Fruit fly (Drosophila melanogaster) whole organism, adult: ENCODE results near the gene CG9360.
A peak's percentile ranks its signal among the peaks of the same experiment; 100 is the strongest.

Source experiments
- CG1620 ChIP-seq: fragments of 200-800 bp; sonication (Bioruptor generic); optimal IDR thresholded peaks from 2 replicates; lab custom pipeline; 2016; ENCODE audit warnings: missing biosample characterization, missing genetic modification characterization
- CG33017 ChIP-seq: fragments of 200-800 bp; sonication (Bioruptor generic); optimal IDR thresholded peaks from 2 replicates; lab custom pipeline; 2018; ENCODE audit warnings: missing biosample characterization, mild to moderate bottlenecking, missing genetic modification characterization, moderate library complexity
- CG5204 ChIP-seq: fragments of 200-800 bp; sonication (Bioruptor generic); optimal IDR thresholded peaks from 2 replicates; lab custom pipeline; 2016; ENCODE audit warnings: missing biosample characterization, missing genetic modification characterization
- CG7045 ChIP-seq: fragments of 200-800 bp; sonication (Bioruptor generic); optimal IDR thresholded peaks from 2 replicates; lab custom pipeline; 2017; ENCODE audit warnings: missing biosample characterization, mild to moderate bottlenecking, missing genetic modification characterization
- Clk ChIP-seq: fragments of 200-800 bp; sonication (Bioruptor generic); optimal IDR thresholded peaks from 2 replicates; lab custom pipeline; 2017; ENCODE audit warnings: missing biosample characterization, missing genetic modification characterization
- Hr96 ChIP-seq: fragments of 200-800 bp; sonication (Bioruptor generic); optimal IDR thresholded peaks from 2 replicates; lab custom pipeline; 2016; ENCODE audit warnings: missing biosample characterization, missing genetic modification characterization
- bab1 ChIP-seq: fragments of 200-800 bp; sonication (Bioruptor generic); optimal IDR thresholded peaks from 3 replicates; lab custom pipeline; 2019; ENCODE audit warnings: missing biosample characterization, mild to moderate bottlenecking, missing genetic modification characterization, moderate library complexity
- kay ChIP-seq: fragments of 200-800 bp; sonication (Bioruptor generic); peaks from one replicate; lab custom pipeline; 2016; ENCODE audit warnings: missing biosample characterization, missing genetic modification characterization, borderline replicate concordance
- toe ChIP-seq: fragments of 200-800 bp; sonication (Bioruptor generic); optimal IDR thresholded peaks from 2 replicates; lab custom pipeline; 2016; ENCODE audit warnings: missing biosample characterization, missing genetic modification characterization

dm6 chrX:11792415-11793328, 28.3 kb upstream of the CG9360 start, which contains the start of gene CkIIbeta:
- peak; percentile 75 for TF ChIP-seq CG1620 (GFP tag; lab: Kevin White, UChicago)
- TF ChIP-seq CG7045 (GFP tag; lab: Kevin White, UChicago): no peak
- TF ChIP-seq CG5204 (GFP tag; lab: Kevin White, UChicago): no peak
- no peak for TF ChIP-seq Hr96 (GFP tag; lab: Kevin White, UChicago)
- TF ChIP-seq toe (GFP tag; lab: Kevin White, UChicago): no peak
- no peak for TF ChIP-seq CG33017
- TF ChIP-seq Clk (GFP tag; lab: Kevin White, UChicago): no peak
- no peak for TF ChIP-seq kay
- peak; percentile 13 for TF ChIP-seq bab1 (GFP tag; lab: Kevin White, UChicago)
